Fruit fly (Drosophila melanogaster): ENCODE measurements around the gene mrn.

Gene mrn

dm6 chr3L:15580487-15580886 lies at the start of gene mrn, which contains the start of gene CG12301 (continued):
- TF ChIP-seq gt (GFP tag; IDR thresholded peaks at IDR 0.05) (peak; percentile 38; the same call in 1 of the 2 replicates), Doc3 (GFP tag; IDR thresholded peaks at IDR 0.05; ENCODE audit: partially characterized antibody) (peak; percentile 94), CG9932 (GFP tag; IDR thresholded peaks at IDR 0.05) (peak; percentile 94), CG17612 (GFP tag; IDR thresholded peaks at IDR 0.05) (peak; percentile 83), Hr51 (GFP tag; optimal IDR thresholded peaks at IDR 0.05) (peak in 1 of 2 experiments; percentile 67), Fer1 (GFP tag; optimal IDR thresholded peaks at IDR 0.05) (peak; percentile 76), CG8089 (GFP tag; optimal IDR thresholded peaks at IDR 0.05) (peak; percentile 3), dan (GFP tag; IDR thresholded peaks at IDR 0.05) (peak; percentile 51; the same call in 1 of the 2 replicates), CG3281 (GFP tag; optimal IDR thresholded peaks at IDR 0.05) (peak; percentile 83), CG17361 (GFP tag; IDR thresholded peaks at IDR 0.05) (no peak; the same call in 2 of the 3 replicates), CG18764 (GFP tag; optimal IDR thresholded peaks at IDR 0.05) (no peak), stwl (tag; optimal IDR thresholded peaks at IDR 0.05) (peak; percentile 66), CG14667 (GFP tag; IDR thresholded peaks at IDR 0.05) (peak; percentile 87), Hand (GFP tag; optimal IDR thresholded peaks at IDR 0.05) (no peak), CG15479 (GFP tag; optimal IDR thresholded peaks at IDR 0.05) (no peak), CG32532 (GFP tag; IDR thresholded peaks at IDR 0.05) (peak; percentile 94), Asciz (GFP tag; optimal IDR thresholded peaks at IDR 0.05) (no peak), CG34224 (GFP tag; IDR thresholded peaks at IDR 0.05; ENCODE audit: partially characterized antibody) (peak; percentile 95), Dek (tag; optimal IDR thresholded peaks at IDR 0.05) (no peak), CG30431 (GFP tag; optimal IDR thresholded peaks at IDR 0.05) (peak; percentile 9), CG10959 (GFP tag; IDR thresholded peaks at IDR 0.05) (no peak), Meics (GFP tag; optimal IDR thresholded peaks at IDR 0.05) (no peak), CG18599 (GFP tag; optimal IDR thresholded peaks at IDR 0.05) (no peak), CG15601 (tag; optimal IDR thresholded peaks at IDR 0.05) (no peak), CG11085 (GFP tag; IDR thresholded peaks at IDR 0.05) (peak; percentile 87), Hr78 (GFP tag; optimal IDR thresholded peaks at IDR 0.05) (no peak), CG2199 (GFP tag; IDR thresholded peaks at IDR 0.05) (peak; percentile 94), CG4424 (GFP tag; optimal IDR thresholded peaks at IDR 0.05) (peak; percentile 82), Scr (GFP tag; IDR thresholded peaks at IDR 0.05; ENCODE audit: partially characterized antibody) (peak; percentile 95), CG18011 (GFP tag; optimal IDR thresholded peaks at IDR 0.05) (peak; percentile 44), gfzf (GFP tag; optimal IDR thresholded peaks at IDR 0.05) (peak; percentile 22), Hsf (GFP tag; optimal IDR thresholded peaks at IDR 0.05) (peak; percentile 82), CG9437 (GFP tag; optimal IDR thresholded peaks at IDR 0.05) (peak; percentile 48), luna (GFP tag; optimal IDR thresholded peaks at IDR 0.05) (peak; percentile 20), D19B (GFP tag; optimal IDR thresholded peaks at IDR 0.05) (no peak), danr (GFP tag; IDR thresholded peaks at IDR 0.05) (peak; percentile 96), CG1603 (tag; optimal IDR thresholded peaks at IDR 0.05) (no peak), phol (tag; optimal IDR thresholded peaks at IDR 0.05) (peak; percentile 89), crp (GFP tag; optimal IDR thresholded peaks at IDR 0.05) (peak; percentile 49 to 89), NK7.1 (GFP tag; optimal IDR thresholded peaks at IDR 0.05) (peak; percentile 55), disco-r (GFP tag; optimal IDR thresholded peaks at IDR 0.05) (peak; percentile 15), Chrac-16 (GFP tag; optimal IDR thresholded peaks at IDR 0.05) (peak; percentile 54), NC2α (GFP tag; optimal IDR thresholded peaks at IDR 0.05) (no peak), Oli (tag; optimal IDR thresholded peaks at IDR 0.05) (no peak), Rx (GFP tag; IDR thresholded peaks at IDR 0.05) (peak; percentile 90), wek (GFP tag; optimal IDR thresholded peaks at IDR 0.05) (peak; percentile 84), CrebB (tag; optimal IDR thresholded peaks at IDR 0.05) (peak; percentile 35), jing (GFP tag; optimal IDR thresholded peaks at IDR 0.05) (no peak), psq (GFP tag; optimal IDR thresholded peaks at IDR 0.05) (peak; percentile 44), Hey (tag; optimal IDR thresholded peaks at IDR 0.05) (no peak)

All from whole organism, embryonic.